Worm (Caenorhabditis elegans) whole organism, L2 larva: ENCODE results near the gene cisd-3.2.

ENCODE experiments used
- R02D3.7 ChIP-seq: fragments of 150-350 bp; optimal IDR thresholded peaks from 2 replicates; lab custom pipeline; 2014; ENCODE audit warnings: missing biosample characterization, missing genetic modification characterization
- ZK546.5 ChIP-seq: sonication (generic microtip); optimal IDR thresholded peaks from 2 replicates; lab custom pipeline; 2017; ENCODE audit warnings: missing biosample characterization, missing genetic modification characterization
- blmp-1 ChIP-seq: sonication (generic microtip); optimal IDR thresholded peaks from 2 replicates; lab custom pipeline; 2017; ENCODE audit warnings: missing genetic modification characterization, mild to moderate bottlenecking, missing compliant biosample characterization, antibody characterized with exemption, moderate library complexity; ENCODE audit not compliant: insufficient read depth
- egl-27 ChIP-seq: sonication (generic microtip); optimal IDR thresholded peaks from 3 replicates; lab custom pipeline; 2017; ENCODE audit warnings: missing biosample characterization, missing genetic modification reagents, missing genetic modification characterization
- lin-39 ChIP-seq: fragments of 150-350 bp; optimal IDR thresholded peaks from 2 replicates; lab custom pipeline; 2014; ENCODE audit warnings: missing biosample characterization, missing genetic modification reagents, missing genetic modification characterization
- mdl-1 ChIP-seq, 2 experiments: fragments of 150-350 bp in 1 of 2; sonication (generic microtip) in 1 of 2; optimal IDR thresholded peaks; 2 replicates each; lab custom pipeline; 2017; ENCODE audit warnings: missing biosample characterization in 2 of 2, missing genetic modification characterization in 2 of 2

- no peak for TF ChIP-seq ZK546.5 (tag; lab: Kevin White, UChicago)
- TF ChIP-seq blmp-1 (tag; lab: Kevin White, UChicago): no peak
- TF ChIP-seq egl-27 (tag; lab: Kevin White, UChicago): no peak
- no peak for TF ChIP-seq R02D3.7 (tag; lab: Kevin White, UChicago)
- no peak for TF ChIP-seq mdl-1 (tag; optimal IDR thresholded peaks at IDR 0.05; lab: Kevin White, UChicago)
- no peak for TF ChIP-seq lin-39
These were observed 31.5 kb upstream of the cisd-3.2 start for ce11 chrIII:1508764-1509281.
